Worm (Caenorhabditis elegans) whole organism, young adult: ENCODE results near the gene T16H12.2.

Experiments used
- B0019.2 ChIP-seq: fragments of 200-800 bp; sonication (Bioruptor generic); conservative IDR thresholded peaks from 2 replicates; pipeline ENCODE4 v1.3.6; 2022; ENCODE audit warnings: missing genetic modification reagents, missing genetic modification characterization, missing compliant biosample characterization
- B0261.1 ChIP-seq: sonication (generic microtip); optimal IDR thresholded peaks from 2 replicates; lab custom pipeline; 2016; ENCODE audit warnings: mild to moderate bottlenecking, missing genetic modification characterization, moderate library complexity, missing compliant biosample characterization
- C17E4.6 ChIP-seq: fragments of 200-800 bp; sonication (Bioruptor generic); IDR thresholded peaks from 2 replicates; pipeline ENCODE4 v1.3.6; 2022; ENCODE audit warnings: missing genetic modification reagents, missing genetic modification characterization, missing compliant biosample characterization
- F39B2.1 ChIP-seq: fragments of 200-800 bp; sonication (Bioruptor generic); IDR thresholded peaks from 2 replicates; pipeline ENCODE4 v1.3.6; 2022; ENCODE audit warnings: missing genetic modification reagents, missing genetic modification characterization, missing compliant biosample characterization
- F49E8.2 ChIP-seq: sonication (generic microtip); optimal IDR thresholded peaks from 3 replicates; lab custom pipeline; 2017; ENCODE audit warnings: missing genetic modification characterization, mild to moderate bottlenecking, missing compliant biosample characterization, antibody characterized with exemption, moderate library complexity; ENCODE audit not compliant: insufficient read depth
- F52B5.7 ChIP-seq: sonication (generic microtip); optimal IDR thresholded peaks from 2 replicates; lab custom pipeline; 2016; ENCODE audit warnings: mild to moderate bottlenecking, missing genetic modification characterization, missing compliant biosample characterization
- K12H6.12 ChIP-seq: fragments of 200-800 bp; sonication (Bioruptor generic); optimal IDR thresholded peaks from 2 replicates; lab custom pipeline; 2018; ENCODE audit warnings: mild to moderate bottlenecking, missing genetic modification characterization, missing compliant biosample characterization
- T26A5.8 ChIP-seq: sonication (generic microtip); optimal IDR thresholded peaks from 2 replicates; lab custom pipeline; 2016; ENCODE audit warnings: missing genetic modification characterization, missing compliant biosample characterization
- Y56A3A.18 ChIP-seq: fragments of 200-800 bp; sonication (Bioruptor generic); IDR thresholded peaks from 2 replicates; pipeline ENCODE4 v1.3.6; 2022; ENCODE audit warnings: missing genetic modification reagents, missing genetic modification characterization, missing compliant biosample characterization
- ZK185.1 ChIP-seq: sonication (generic microtip); optimal IDR thresholded peaks from 2 replicates; lab custom pipeline; 2016; ENCODE audit warnings: mild to moderate bottlenecking, missing genetic modification characterization, missing compliant biosample characterization; ENCODE audit not compliant: poor library complexity, severe bottlenecking
- ama-1 ChIP-seq, 3 experiments: fragments of 150-350 bp in 1 of 3; sonication (generic microtip) in 2 of 3; optimal IDR thresholded peaks; 2 replicates each; lab custom pipeline; 2014 to 2018; ENCODE audit warnings: missing biosample characterization in 2 of 3, missing genetic modification characterization in 2 of 3, missing genetic modification reagents in 2 of 3
- aptf-3 ChIP-seq: fragments of 200-800 bp; sonication (Bioruptor generic); IDR thresholded peaks from 2 replicates; pipeline ENCODE4 v1.3.6; 2022; ENCODE audit warnings: missing genetic modification characterization, missing compliant biosample characterization
- attf-3 ChIP-seq: fragments of 200-800 bp; sonication (Bioruptor generic); conservative IDR thresholded peaks from 2 replicates; pipeline ENCODE4 v1.3.6; 2022; ENCODE audit warnings: missing genetic modification reagents, missing genetic modification characterization, missing compliant biosample characterization
- attf-5 ChIP-seq: fragments of 200-800 bp; sonication (Bioruptor generic); optimal IDR thresholded peaks from 2 replicates; lab custom pipeline; 2018; ENCODE audit warnings: mild to moderate bottlenecking, missing genetic modification characterization, missing compliant biosample characterization
- dpff-1 ChIP-seq: sonication (generic microtip); optimal IDR thresholded peaks from 2 replicates; lab custom pipeline; 2017; ENCODE audit warnings: mild to moderate bottlenecking, missing genetic modification characterization, missing compliant biosample characterization
- dpl-1 ChIP-seq: fragments of 150-350 bp; optimal IDR thresholded peaks from 2 replicates; lab custom pipeline; 2014; ENCODE audit warnings: missing biosample characterization, missing genetic modification reagents, missing genetic modification characterization
- him-1 ChIP-seq: sonication (generic microtip); optimal IDR thresholded peaks from 2 replicates; lab custom pipeline; 2016; ENCODE audit warnings: missing genotype, missing genetic modification reagents, missing genetic modification characterization, missing compliant biosample characterization
- hrde-1 ChIP-seq: sonication (generic microtip); optimal IDR thresholded peaks from 2 replicates; lab custom pipeline; 2016; ENCODE audit warnings: missing genetic modification characterization, mild to moderate bottlenecking, missing compliant biosample characterization, moderate library complexity, missing genotype, missing genetic modification reagents, borderline replicate concordance
- hsf-1 ChIP-seq: fragments of 200-800 bp; sonication (Bioruptor generic); IDR thresholded peaks from 2 replicates; pipeline ENCODE4 v1.3.6; 2022; ENCODE audit warnings: missing genetic modification reagents, missing genetic modification characterization, missing compliant biosample characterization
- lsy-27 ChIP-seq: sonication (generic microtip); optimal IDR thresholded peaks from 2 replicates; lab custom pipeline; 2017; ENCODE audit warnings: missing genetic modification characterization, mild to moderate bottlenecking, missing compliant biosample characterization, antibody characterized with exemption, missing genotype, borderline replicate concordance; ENCODE audit not compliant: insufficient read depth
- madf-3 ChIP-seq: fragments of 200-800 bp; sonication (Bioruptor generic); IDR thresholded peaks from 2 replicates; pipeline ENCODE4 v1.3.6; 2022; ENCODE audit warnings: missing genetic modification reagents, missing genetic modification characterization, missing compliant biosample characterization
- mel-28 ChIP-seq: sonication (generic microtip); optimal IDR thresholded peaks from 2 replicates; lab custom pipeline; 2016; ENCODE audit warnings: borderline replicate concordance, mild to moderate bottlenecking, missing genetic modification characterization, missing compliant biosample characterization
- mxl-1 ChIP-seq: sonication (generic microtip); optimal IDR thresholded peaks from 2 replicates; lab custom pipeline; 2016; ENCODE audit warnings: missing genetic modification characterization, missing compliant biosample characterization
- rec-8 ChIP-seq, 2 experiments: sonication (generic microtip); optimal IDR thresholded peaks; 2 replicates each; lab custom pipeline; 2016; ENCODE audit warnings: mild to moderate bottlenecking in 2 of 2, missing genetic modification characterization in 2 of 2, missing genetic modification reagents in 2 of 2, missing genotype in 2 of 2, missing biosample characterization in 1 of 2, missing compliant biosample characterization in 1 of 2, moderate library complexity in 1 of 2
- rpc-1 ChIP-seq, 2 experiments: fragments of 150-350 bp in 1 of 2; sonication (generic microtip) in 1 of 2; optimal IDR thresholded peaks; 2 replicates each; lab custom pipeline; 2014 to 2018; ENCODE audit warnings: missing biosample characterization in 1 of 2, missing genetic modification characterization in 1 of 2, missing genetic modification reagents in 1 of 2, missing genotype in 1 of 2
- sdz-38 ChIP-seq: sonication (generic microtip); optimal IDR thresholded peaks from 2 replicates; lab custom pipeline; 2016; ENCODE audit warnings: missing genotype, missing genetic modification characterization, missing compliant biosample characterization
- snpc-1.1 ChIP-seq: sonication (generic microtip); optimal IDR thresholded peaks from 2 replicates; lab custom pipeline; 2017; ENCODE audit warnings: missing genetic modification characterization, mild to moderate bottlenecking, missing compliant biosample characterization, antibody characterized with exemption, moderate library complexity, missing genotype, missing genetic modification reagents; ENCODE audit not compliant: insufficient read depth
- snpc-3.4 ChIP-seq: sonication (generic microtip); optimal IDR thresholded peaks from 2 replicates; lab custom pipeline; 2017; ENCODE audit warnings: missing genetic modification characterization, mild to moderate bottlenecking, missing compliant biosample characterization, antibody characterized with exemption, moderate library complexity, missing genotype, missing genetic modification reagents
- tbx-9 ChIP-seq: sonication (generic microtip); optimal IDR thresholded peaks from 2 replicates; lab custom pipeline; 2016; ENCODE audit warnings: borderline replicate concordance, missing genetic modification characterization, inconsistent platforms, missing compliant biosample characterization
- tlf-1 ChIP-seq: fragments of 200-800 bp; sonication (Bioruptor generic); optimal IDR thresholded peaks from 2 replicates; lab custom pipeline; 2018; ENCODE audit warnings: mild to moderate bottlenecking, missing genetic modification characterization, missing compliant biosample characterization
- unc-130 ChIP-seq: sonication (generic microtip); optimal IDR thresholded peaks from 2 replicates; lab custom pipeline; 2016; ENCODE audit warnings: missing genetic modification reagents, missing genetic modification characterization, missing compliant biosample characterization
- zfh-2 ChIP-seq: fragments of 200-800 bp; sonication (Bioruptor generic); conservative IDR thresholded peaks from 2 replicates; pipeline ENCODE4 v1.3.6; 2022; ENCODE audit warnings: missing genetic modification reagents, missing genetic modification characterization, missing compliant biosample characterization
- ztf-28 ChIP-seq: fragments of 200-800 bp; sonication (Bioruptor generic); IDR thresholded peaks from 2 replicates; pipeline ENCODE4 v1.3.6; 2022; ENCODE audit warnings: missing genetic modification reagents, missing genetic modification characterization, missing compliant biosample characterization
- ztf-3 ChIP-seq: fragments of 200-800 bp; sonication (Bioruptor generic); optimal IDR thresholded peaks from 2 replicates; lab custom pipeline; 2018; ENCODE audit warnings: mild to moderate bottlenecking, missing genetic modification characterization, missing compliant biosample characterization

The T16H12.2 gene

ce11 chrIII:10106390-10106789 lies 20.3 kb downstream of the T16H12.2 start, which contains the start of gene srt-55:
Gene srt-55, minus strand, starts transcription at chrIII:10106490.
- TF ChIP-seq snpc-1.1 (tag; lab: Kevin White, UChicago) (no peak), F52B5.7 (tag; lab: Kevin White, UChicago) (no peak), sdz-38 (no peak), mel-28 (tag; lab: Kevin White, UChicago) (no peak), ZK185.1 (no peak), dpff-1 (no peak), Y56A3A.18 (no peak), attf-3 (GFP tag; lab: Robert Waterston, UW) (no peak), zfh-2 (GFP tag; lab: Robert Waterston, UW) (no peak), hrde-1 (tag; lab: Kevin White, UChicago) (no peak), F39B2.1 (no peak), him-1 (tag; lab: Kevin White, UChicago) (no peak), attf-5 (GFP tag; lab: Kevin White, UChicago) (no peak), rec-8 (tag; optimal IDR thresholded peaks at IDR 0.05; lab: Kevin White, UChicago) (no peak), C17E4.6 (GFP tag; lab: Robert Waterston, UW) (no peak), ztf-28 (GFP tag; lab: Robert Waterston, UW) (no peak), hsf-1 (GFP tag; lab: Robert Waterston, UW) (no peak)

DNA sequence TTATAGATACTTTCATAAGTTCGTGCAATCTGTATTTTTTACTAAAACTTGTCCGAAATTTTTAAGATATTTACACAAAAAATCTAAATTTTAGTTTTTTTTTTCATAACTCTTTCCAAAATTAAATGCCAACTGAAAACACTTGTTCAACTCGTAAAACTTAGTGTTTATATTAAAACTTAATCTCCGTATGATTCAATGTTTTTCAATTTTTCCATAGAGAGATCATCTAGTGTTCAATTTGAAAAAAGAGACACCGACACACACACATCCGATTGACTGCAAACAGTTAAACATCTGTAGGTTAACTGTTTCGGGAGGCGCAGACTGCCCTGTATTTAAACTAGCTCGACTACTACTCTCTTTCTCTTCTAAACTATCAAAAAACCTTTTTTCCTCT lies 22.9 kb downstream of the T16H12.2 start, which contains the start of gene T16H12.9:
Gene T16H12.9 (plus strand): TSS at position 301 of the 400 bp plus-strand sequence.
- TF ChIP-seq dpl-1 (GFP tag; lab: Kevin White, UChicago) = no peak
- no peak for TF ChIP-seq tbx-9 (tag; lab: Kevin White, UChicago)
- no peak for TF ChIP-seq mxl-1

DNA sequence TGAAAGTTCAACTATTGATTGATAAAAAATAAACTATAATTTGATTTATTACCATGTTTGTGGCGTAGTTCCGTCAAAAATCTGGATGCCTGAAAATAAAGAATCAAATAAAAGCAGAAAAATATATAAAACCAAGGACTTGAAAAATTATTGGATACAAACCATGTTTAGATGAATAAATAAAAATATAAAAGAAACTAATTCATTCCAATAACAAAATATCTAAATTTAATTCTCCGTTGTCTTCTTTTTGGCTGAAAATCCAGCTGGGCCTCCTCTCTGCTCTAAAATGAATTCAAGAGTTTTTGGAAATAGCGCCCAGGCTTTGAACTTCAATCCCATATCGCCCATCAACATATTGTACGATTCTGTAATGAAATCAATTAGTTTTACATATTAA lies 26.9 kb downstream of the T16H12.2 start, which contains the start of gene vps-29:
Gene vps-29 (minus strand): TSS at position 101 of the 400 bp plus-strand sequence.
- no peak for TF ChIP-seq Y56A3A.18
- TF ChIP-seq aptf-3 (GFP tag; lab: Robert Waterston, UW) = no peak
- TF ChIP-seq T26A5.8 (tag; lab: Kevin White, UChicago) = no peak
- TF ChIP-seq K12H6.12 (tag; lab: Kevin White, UChicago) = no peak
- no peak for TF ChIP-seq madf-3 (GFP tag; lab: Robert Waterston, UW)
- no peak for TF ChIP-seq F49E8.2 (tag; lab: Kevin White, UChicago)
- TF ChIP-seq unc-130 (GFP tag; lab: Kevin White, UChicago) = no peak

DNA sequence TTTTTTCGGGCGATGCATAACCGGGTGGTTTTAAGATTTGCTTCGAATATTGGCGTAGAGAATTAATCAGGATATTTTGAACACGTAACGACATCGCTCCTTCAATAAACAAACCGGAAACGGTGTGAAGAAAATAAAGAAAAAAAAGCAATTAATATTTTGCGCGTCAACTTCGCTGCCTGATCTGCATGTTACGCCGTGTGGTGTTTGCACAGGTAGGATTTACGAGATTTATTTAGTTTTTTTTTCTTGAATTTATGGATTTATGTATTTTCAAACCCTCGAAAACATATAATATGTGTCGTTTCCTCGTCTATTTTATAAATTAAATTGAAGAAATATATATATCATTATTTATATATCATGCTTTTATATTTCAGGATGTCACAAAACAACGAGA lies 28.6 kb downstream of the T16H12.2 start, which contains the start of the genes ZK1128.1 and mett-10:
Gene ZK1128.1 (minus strand): TSS at position 99 of the 400 bp plus-strand sequence.
Gene mett-10 (plus strand): TSS at position 375 of the 400 bp plus-strand sequence.
- TF ChIP-seq snpc-3.4 (no peak), rpc-1 (optimal IDR thresholded peaks at IDR 0.05; lab: Kevin White, UChicago) (no peak), rpc-1 (tag; optimal IDR thresholded peaks at IDR 0.05; lab: Kevin White, UChicago) (no peak), B0261.1 (no peak), tlf-1 (no peak), B0019.2 (no peak), ama-1 (optimal IDR thresholded peaks at IDR 0.05; lab: Kevin White, UChicago) (no peak), ama-1 (GFP tag; optimal IDR thresholded peaks at IDR 0.05; lab: Kevin White, UChicago) (no peak), ztf-3 (GFP tag; lab: Kevin White, UChicago) (no peak), unc-130 (GFP tag; lab: Kevin White, UChicago) (no peak), lsy-27 (tag; lab: Kevin White, UChicago) (no peak)
